Fruit fly (Drosophila melanogaster): ENCODE data around the gene CG10650.

The CG10650 gene

DNA sequence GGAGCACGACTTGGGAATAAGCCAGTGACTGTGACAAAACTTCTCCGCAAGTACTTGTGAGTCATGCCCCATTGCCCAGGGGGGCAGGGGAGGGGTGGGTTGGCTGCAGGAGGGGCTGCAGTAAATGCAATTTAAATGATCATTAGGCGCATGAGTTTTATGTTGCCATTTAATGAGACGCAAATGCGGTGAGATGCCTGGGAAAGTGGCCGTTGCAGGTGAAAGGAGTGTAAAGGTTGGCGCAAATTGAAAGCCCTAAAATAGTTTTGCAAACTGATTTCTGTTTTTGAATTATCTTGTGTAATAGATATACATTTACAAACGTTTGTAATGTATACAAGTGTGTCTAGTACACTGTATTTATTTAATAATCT is 9.6 kb downstream of the CG10650 start:
- no peak for TF ChIP-seq CG8478 (optimal IDR thresholded peaks at IDR 0.05)
- no peak for TF ChIP-seq pan (optimal IDR thresholded peaks at IDR 0.05)
- TF ChIP-seq Dll (optimal IDR thresholded peaks at IDR 0.05), result no peak
- no peak for TF ChIP-seq psq (optimal IDR thresholded peaks at IDR 0.05)
- TF ChIP-seq usp (GFP tag; optimal IDR thresholded peaks at IDR 0.05), result no peak
- TF ChIP-seq EcR (GFP tag; optimal IDR thresholded peaks at IDR 0.05), result no peak

DNA sequence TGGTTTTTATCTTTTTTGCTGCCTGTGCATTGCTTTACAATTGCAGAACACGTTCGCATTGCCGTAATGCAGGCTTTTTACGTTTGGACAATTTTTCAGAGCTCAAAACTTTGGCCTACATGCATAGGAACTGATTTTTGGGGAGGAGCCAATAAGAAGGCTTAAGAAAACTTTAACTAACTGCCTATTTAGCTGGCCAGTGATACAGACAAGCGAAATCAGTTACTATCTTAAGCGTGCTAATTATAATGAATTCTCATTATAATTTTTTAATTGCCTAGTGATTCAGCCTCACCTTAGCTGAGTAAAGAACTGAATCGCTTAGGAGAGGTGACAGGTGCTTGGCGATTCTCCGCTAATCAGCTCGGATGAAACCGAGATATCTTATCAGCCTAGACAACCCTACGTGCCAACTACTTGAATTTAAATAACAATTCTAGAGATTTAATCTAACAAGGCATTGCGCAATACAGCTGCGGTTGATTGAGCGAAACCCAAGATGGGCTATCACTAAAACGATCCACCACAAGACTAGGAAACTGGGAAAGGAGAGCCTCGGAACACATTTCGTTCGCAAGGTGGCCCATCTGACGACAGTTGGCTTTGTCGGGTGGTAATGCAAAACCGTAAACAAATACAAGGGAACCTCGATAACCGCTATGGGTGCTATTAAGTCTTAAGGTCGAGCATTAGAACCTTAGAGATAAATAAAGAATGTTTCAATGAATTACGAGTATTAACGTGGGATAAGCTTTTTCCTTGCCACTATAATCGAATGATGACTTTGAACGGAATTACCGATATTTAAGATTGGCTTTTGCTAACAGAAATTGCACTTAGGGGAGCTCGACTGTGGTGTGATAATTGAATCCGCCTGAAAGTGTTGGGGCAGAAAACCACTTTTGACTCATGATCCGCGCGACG is 10.3 kb downstream of the CG10650 start:
- TF ChIP-seq psq (optimal IDR thresholded peaks at IDR 0.05) (no peak), Dll (optimal IDR thresholded peaks at IDR 0.05) (no peak), usp (GFP tag; optimal IDR thresholded peaks at IDR 0.05) (no peak), pan (optimal IDR thresholded peaks at IDR 0.05) (no peak), EcR (GFP tag; optimal IDR thresholded peaks at IDR 0.05) (no peak), CG8478 (optimal IDR thresholded peaks at IDR 0.05) (no peak)

- TF ChIP-seq psq (optimal IDR thresholded peaks at IDR 0.05), result no peak
- no peak for TF ChIP-seq pan (optimal IDR thresholded peaks at IDR 0.05)
- TF ChIP-seq CG8478 (optimal IDR thresholded peaks at IDR 0.05), result no peak
- no peak for TF ChIP-seq EcR (GFP tag; optimal IDR thresholded peaks at IDR 0.05)
- TF ChIP-seq Dll (optimal IDR thresholded peaks at IDR 0.05), result no peak
- no peak for TF ChIP-seq usp (GFP tag; optimal IDR thresholded peaks at IDR 0.05)
These were observed 11.6 kb downstream of the CG10650 start for dm6 chr2L:18984158-18984557.

DNA sequence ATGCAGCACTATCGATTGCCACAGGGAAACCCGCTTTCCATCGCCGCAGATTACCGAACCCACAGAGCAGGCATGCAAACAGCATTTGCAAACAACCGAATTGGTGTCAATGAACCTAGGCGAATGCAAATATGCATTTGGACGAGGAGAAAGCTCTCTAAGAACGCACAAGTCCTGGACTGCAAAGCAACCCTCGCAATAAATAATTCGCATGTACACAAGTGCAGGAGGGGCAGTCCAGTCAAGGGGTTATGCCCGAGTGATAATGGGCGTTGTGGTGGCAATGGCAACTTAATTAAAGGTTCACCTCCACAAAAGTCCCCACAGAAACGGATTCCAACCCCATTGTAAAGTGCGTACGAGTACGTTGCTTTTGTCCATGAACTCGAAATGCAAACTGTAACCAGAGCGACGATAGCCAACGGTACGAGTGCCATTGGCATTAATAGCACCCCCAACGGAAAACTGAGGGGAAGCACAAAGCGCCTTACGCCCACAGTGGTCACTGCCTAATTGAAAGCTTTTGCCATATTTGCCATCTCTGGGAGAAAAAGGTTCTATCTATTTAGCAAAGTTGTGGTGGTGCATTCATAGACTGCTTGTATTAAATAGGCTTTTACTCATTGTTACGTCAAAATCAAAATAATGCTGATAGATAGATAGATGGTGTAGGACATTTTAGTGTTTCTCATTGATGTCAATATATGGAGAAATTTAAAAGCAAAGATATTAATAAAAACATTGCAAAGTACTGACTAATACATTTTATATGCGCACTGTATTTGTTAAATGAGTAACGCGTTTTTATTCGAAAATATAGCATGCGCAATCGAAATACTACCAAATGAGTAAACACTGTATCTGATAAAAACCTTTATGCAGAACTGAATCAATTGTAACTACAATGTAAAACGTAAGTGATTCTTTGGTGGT is 12.6 kb downstream of the CG10650 start:
- TF ChIP-seq Dll (optimal IDR thresholded peaks at IDR 0.05) (no peak), CG8478 (optimal IDR thresholded peaks at IDR 0.05) (no peak), psq (optimal IDR thresholded peaks at IDR 0.05) (no peak), usp (GFP tag; optimal IDR thresholded peaks at IDR 0.05) (no peak), pan (optimal IDR thresholded peaks at IDR 0.05) (no peak), EcR (GFP tag; optimal IDR thresholded peaks at IDR 0.05) (no peak)

dm6 chr2L:18981947-18982579 is 13.7 kb downstream of the CG10650 start:
- TF ChIP-seq EcR (GFP tag; optimal IDR thresholded peaks at IDR 0.05) (no peak), CG8478 (optimal IDR thresholded peaks at IDR 0.05) (no peak), psq (optimal IDR thresholded peaks at IDR 0.05) (no peak), Dll (optimal IDR thresholded peaks at IDR 0.05) (no peak), usp (GFP tag; optimal IDR thresholded peaks at IDR 0.05) (no peak), pan (optimal IDR thresholded peaks at IDR 0.05) (no peak)

DNA sequence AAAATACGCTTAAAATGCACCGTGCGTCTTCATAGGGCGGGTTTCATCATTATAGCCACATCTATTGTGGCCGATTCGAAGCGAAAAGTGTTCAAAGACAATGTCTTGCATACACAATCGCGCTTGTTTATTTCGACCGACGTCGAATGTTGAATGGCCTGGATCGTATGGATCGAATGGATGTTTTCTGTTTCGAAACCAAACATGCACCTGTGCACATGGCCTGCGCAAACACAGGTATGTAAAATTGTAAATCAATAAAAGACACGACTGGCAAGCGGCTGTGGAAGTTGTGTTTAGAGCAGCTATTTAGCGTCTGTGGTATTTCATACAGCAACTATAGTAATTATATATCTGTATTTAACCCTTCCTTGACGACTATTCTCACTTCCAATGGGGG is 14.2 kb downstream of the CG10650 start:
- TF ChIP-seq usp (GFP tag; optimal IDR thresholded peaks at IDR 0.05), result no peak
- TF ChIP-seq CG8478 (optimal IDR thresholded peaks at IDR 0.05), result no peak
- no peak for TF ChIP-seq Dll (optimal IDR thresholded peaks at IDR 0.05)
- no peak for TF ChIP-seq EcR (GFP tag; optimal IDR thresholded peaks at IDR 0.05)
- TF ChIP-seq psq (optimal IDR thresholded peaks at IDR 0.05), result no peak
- TF ChIP-seq pan (optimal IDR thresholded peaks at IDR 0.05), result no peak

DNA sequence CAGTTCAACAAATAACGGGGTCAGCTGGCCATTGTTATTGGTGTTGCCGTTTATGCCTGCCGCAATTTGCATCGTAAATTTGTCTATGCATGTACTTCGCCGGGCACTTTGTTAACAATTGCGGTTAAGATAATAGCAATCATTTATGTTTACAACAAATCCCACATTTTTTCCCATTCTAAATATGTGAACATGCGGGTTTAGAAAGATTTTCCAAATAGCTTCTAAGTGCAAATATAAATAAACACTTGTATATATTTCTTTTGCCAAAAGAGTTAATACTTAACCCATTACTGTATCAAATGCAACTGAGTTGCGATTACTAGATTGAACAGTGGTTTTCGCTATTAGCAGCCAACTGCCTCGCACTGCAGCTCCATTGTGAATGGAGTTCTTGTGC is 14.8 kb downstream of the CG10650 start:
- no peak for TF ChIP-seq pan (optimal IDR thresholded peaks at IDR 0.05)
- TF ChIP-seq Dll (optimal IDR thresholded peaks at IDR 0.05), result no peak
- TF ChIP-seq psq (optimal IDR thresholded peaks at IDR 0.05), result no peak
- TF ChIP-seq usp (GFP tag; optimal IDR thresholded peaks at IDR 0.05), result no peak
- TF ChIP-seq EcR (GFP tag; optimal IDR thresholded peaks at IDR 0.05), result no peak
- TF ChIP-seq CG8478 (optimal IDR thresholded peaks at IDR 0.05), result no peak

- TF ChIP-seq Dll (optimal IDR thresholded peaks at IDR 0.05) (no peak), psq (optimal IDR thresholded peaks at IDR 0.05) (no peak)
These were observed 16.3 kb downstream of the CG10650 start for dm6 chr2L:18979407-18979806.

DNA sequence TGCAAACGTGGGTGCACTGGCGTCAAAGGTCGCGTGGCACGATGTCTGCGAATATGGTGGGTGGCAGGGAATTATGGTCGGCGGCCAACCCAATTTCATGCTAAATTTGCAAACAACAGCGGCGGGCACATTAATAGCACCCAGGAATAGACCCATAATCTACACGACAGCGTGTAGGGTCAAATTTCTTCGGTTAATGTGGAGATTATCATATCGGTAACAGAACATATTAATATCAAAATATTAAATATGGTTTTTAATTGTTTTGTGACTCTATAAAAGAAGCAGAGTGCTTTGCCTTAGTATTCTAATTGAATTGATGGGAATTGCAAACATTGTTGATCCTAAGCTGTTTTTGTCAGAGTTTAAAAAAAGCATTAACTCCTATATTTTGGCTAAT is 16.8 kb downstream of the CG10650 start:
- no peak for TF ChIP-seq psq (optimal IDR thresholded peaks at IDR 0.05)
- TF ChIP-seq EcR (GFP tag; optimal IDR thresholded peaks at IDR 0.05), result no peak
- no peak for TF ChIP-seq Dll (optimal IDR thresholded peaks at IDR 0.05)
- no peak for TF ChIP-seq CG8478 (optimal IDR thresholded peaks at IDR 0.05)
- TF ChIP-seq pan (optimal IDR thresholded peaks at IDR 0.05), result no peak
- TF ChIP-seq usp (GFP tag; optimal IDR thresholded peaks at IDR 0.05), result no peak

DNA sequence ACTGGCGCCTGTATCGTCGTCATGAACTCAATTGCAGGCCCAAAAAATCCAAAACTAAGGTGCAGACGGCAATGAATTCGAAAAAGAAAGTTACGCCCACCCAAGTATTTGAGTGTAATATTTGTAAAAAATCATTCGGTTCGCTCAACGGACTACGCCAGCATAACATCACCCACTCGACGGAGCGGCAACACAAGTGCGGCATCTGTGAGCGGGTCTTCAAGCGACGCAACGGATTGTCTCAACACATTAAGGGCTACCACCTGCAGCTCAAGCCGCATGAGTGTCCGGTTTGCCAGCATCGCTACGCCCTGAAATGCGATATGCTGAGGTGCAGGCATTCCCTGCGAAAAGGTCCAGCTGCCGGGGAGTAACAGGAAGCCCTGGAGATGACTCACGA is 19.0 kb downstream of the CG10650 start:
- no peak for TF ChIP-seq psq (optimal IDR thresholded peaks at IDR 0.05)
- no peak for TF ChIP-seq pan (optimal IDR thresholded peaks at IDR 0.05)
- no peak for TF ChIP-seq usp (GFP tag; optimal IDR thresholded peaks at IDR 0.05)
- TF ChIP-seq EcR (GFP tag; optimal IDR thresholded peaks at IDR 0.05), result no peak
- no peak for TF ChIP-seq CG8478 (optimal IDR thresholded peaks at IDR 0.05)
- TF ChIP-seq Dll (optimal IDR thresholded peaks at IDR 0.05), result no peak

DNA sequence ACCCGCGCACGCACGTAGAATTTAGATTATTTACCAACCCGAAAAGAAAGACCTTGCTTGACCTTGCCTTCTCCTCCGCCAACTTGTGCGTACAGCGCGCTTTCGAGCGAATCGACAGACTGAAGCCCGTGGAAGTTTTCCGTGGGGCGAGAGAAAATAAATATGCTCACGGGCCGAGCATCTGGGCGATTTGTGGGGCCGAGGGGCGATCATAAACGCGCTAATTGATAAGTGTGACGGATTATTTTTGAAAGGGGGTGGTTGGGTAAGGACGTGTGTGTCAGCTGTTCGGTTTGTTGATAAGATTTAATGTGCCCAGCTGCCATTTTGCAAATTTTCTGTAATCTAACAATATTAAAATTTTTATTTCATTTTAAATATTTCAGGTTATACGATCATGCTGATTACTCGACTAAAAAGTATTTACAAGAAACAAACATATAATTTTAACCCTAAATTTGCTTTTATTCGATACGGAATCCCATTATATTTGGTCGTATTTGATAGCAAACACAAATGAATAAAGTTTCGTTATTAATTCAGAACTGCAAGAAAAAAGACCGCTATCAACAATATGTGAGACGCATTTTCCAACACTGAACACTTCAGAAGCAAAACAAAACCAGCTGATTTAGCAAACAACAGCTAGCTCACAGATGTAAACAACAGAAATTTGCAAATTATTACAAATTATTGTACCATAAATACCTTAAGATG is 21.5 kb downstream of the CG10650 start, which contains the start of the genes L2HGDH and CG10431:
Gene L2HGDH, minus strand, starts transcription at position 386 of the 717 bp plus-strand sequence.
Gene CG10431, plus strand, starts transcription at position 648 of the 717 bp plus-strand sequence.
- no peak for TF ChIP-seq psq (optimal IDR thresholded peaks at IDR 0.05)
- no peak for TF ChIP-seq Dll (optimal IDR thresholded peaks at IDR 0.05)
- TF ChIP-seq CG8478 (optimal IDR thresholded peaks at IDR 0.05), result no peak
- TF ChIP-seq pan (optimal IDR thresholded peaks at IDR 0.05), result no peak
- no peak for TF ChIP-seq EcR (GFP tag; optimal IDR thresholded peaks at IDR 0.05)
